Fruit fly (Drosophila melanogaster) whole organism, wandering third instar larva: ENCODE results near the gene nkd.

Experiments used
- Abd-B ChIP-seq: fragments of >200 bp; optimal IDR thresholded peaks from 2 replicates; lab custom pipeline; 2017; ENCODE audit warnings: missing biosample characterization, missing genetic modification characterization
- CG32264 ChIP-seq: fragments of 200-800 bp; sonication (Bioruptor generic); optimal IDR thresholded peaks from 2 replicates; lab custom pipeline; 2016; ENCODE audit warnings: missing biosample characterization, missing genetic modification characterization
- CrebA ChIP-seq: fragments of 200-800 bp; sonication (Bioruptor generic); optimal IDR thresholded peaks from 2 replicates; lab custom pipeline; 2016; ENCODE audit warnings: missing biosample characterization, mild to moderate bottlenecking, missing genetic modification characterization, borderline replicate concordance
- Dfd ChIP-seq: fragments of >200 bp; optimal IDR thresholded peaks from 2 replicates; lab custom pipeline; 2017; ENCODE audit warnings: missing biosample characterization, missing genetic modification characterization
- Dif ChIP-seq: fragments of 200-275, 200-300 bp; sonication (Bioruptor generic); optimal IDR thresholded peaks from 2 replicates; lab custom pipeline; 2018; ENCODE audit warnings: missing biosample characterization, missing genetic modification characterization; ENCODE audit not compliant: partially characterized antibody
- GATAd ChIP-seq: sonication (Bioruptor generic); optimal IDR thresholded peaks from 2 replicates; lab custom pipeline; 2016; ENCODE audit warnings: missing biosample characterization, missing genetic modification characterization
- HLH106 ChIP-seq: fragments of 200-800 bp; optimal IDR thresholded peaks from 3 replicates; lab custom pipeline; 2019; ENCODE audit warnings: missing biosample characterization, mild to moderate bottlenecking, missing genetic modification characterization, moderate library complexity
- Hnf4 ChIP-seq: fragments of 200-800 bp; sonication (Bioruptor generic); optimal IDR thresholded peaks from 2 replicates; lab custom pipeline; 2016; ENCODE audit warnings: missing biosample characterization, mild to moderate bottlenecking, missing genetic modification characterization
- Hr78 ChIP-seq: fragments of >200 bp; optimal IDR thresholded peaks from 2 replicates; lab custom pipeline; 2017; ENCODE audit warnings: missing biosample characterization, missing genetic modification characterization
- Hr83 ChIP-seq: fragments of 200-300 bp; sonication (Bioruptor generic); optimal IDR thresholded peaks from 2 replicates; lab custom pipeline; 2016; ENCODE audit warnings: missing biosample characterization, mild to moderate bottlenecking, missing genetic modification characterization, moderate library complexity; ENCODE audit not compliant: poor library complexity, severe bottlenecking
- Jra ChIP-seq: sonication (Bioruptor generic); optimal IDR thresholded peaks from 2 replicates; lab custom pipeline; 2016; ENCODE audit warnings: missing biosample characterization, missing genetic modification characterization
- Mio ChIP-seq: sonication (Bioruptor generic); optimal IDR thresholded peaks from 2 replicates; lab custom pipeline; 2016; ENCODE audit warnings: missing biosample characterization, missing genetic modification characterization
- Myc ChIP-seq: fragments of >200 bp; optimal IDR thresholded peaks from 2 replicates; lab custom pipeline; 2017
- N ChIP-seq: fragments of >200 bp; optimal IDR thresholded peaks from 2 replicates; lab custom pipeline; 2018; ENCODE audit warnings: missing biosample characterization, missing external identifiers, missing genetic modification characterization
- OdsH ChIP-seq: fragments of 200-800 bp; sonication (Bioruptor generic); optimal IDR thresholded peaks from 2 replicates; lab custom pipeline; 2016; ENCODE audit warnings: missing biosample characterization, mild to moderate bottlenecking, missing genetic modification characterization
- Sp1 ChIP-seq: fragments of 200-800 bp; sonication (Bioruptor generic); optimal IDR thresholded peaks from 3 replicates; lab custom pipeline; 2019; ENCODE audit warnings: missing biosample characterization, mild to moderate bottlenecking, missing genetic modification characterization, moderate library complexity
- Vsx2 ChIP-seq: fragments of 200-300, 225-300 bp; sonication (Bioruptor generic); optimal IDR thresholded peaks from 2 replicates; lab custom pipeline; 2018; ENCODE audit warnings: missing biosample characterization, missing genetic modification characterization; ENCODE audit not compliant: partially characterized antibody
- br ChIP-seq: fragments of 200-800 bp; sonication (Bioruptor generic); optimal IDR thresholded peaks from 2 replicates; lab custom pipeline; 2016; ENCODE audit warnings: missing biosample characterization, missing genetic modification characterization
- brk ChIP-seq: fragments of 200-800 bp; sonication (Bioruptor generic); optimal IDR thresholded peaks from 2 replicates; lab custom pipeline; 2016; ENCODE audit warnings: missing biosample characterization, mild to moderate bottlenecking, missing genetic modification characterization
- dl ChIP-seq, 2 experiments: fragments of 175-275, 200-275 bp in 1 of 2; fragments of 200-275 bp in 1 of 2; sonication (Bioruptor generic); optimal IDR thresholded peaks; lab custom pipeline; 2018; ENCODE audit warnings: mild to moderate bottlenecking in 2 of 2, missing biosample characterization in 2 of 2, missing genetic modification characterization in 2 of 2, moderate library complexity in 2 of 2; ENCODE audit not compliant: partially characterized antibody in 2 of 2, insufficient read depth in 1 of 2
- dmrt93B ChIP-seq: fragments of 200-800 bp; sonication (Bioruptor generic); optimal IDR thresholded peaks from 2 replicates; lab custom pipeline; 2018; ENCODE audit warnings: missing biosample characterization, mild to moderate bottlenecking, missing genetic modification characterization
- dsf ChIP-seq: sonication (Bioruptor generic); optimal IDR thresholded peaks from 2 replicates; lab custom pipeline; 2016; ENCODE audit warnings: missing biosample characterization, missing genetic modification characterization, borderline replicate concordance
- ey ChIP-seq: fragments of 200-800 bp; sonication (Bioruptor generic); optimal IDR thresholded peaks from 2 replicates; lab custom pipeline; 2016; ENCODE audit warnings: missing biosample characterization, missing genetic modification characterization
- foxo ChIP-seq, 2 experiments: fragments of 200-800 bp; sonication (Bioruptor generic); optimal IDR thresholded peaks; 2 replicates in 1 of 2; 3 replicates in 1 of 2; lab custom pipeline; 2016 to 2017; ENCODE audit warnings: missing biosample characterization in 2 of 2, missing genetic modification characterization in 2 of 2
- fru ChIP-seq: fragments of 200-800 bp; sonication (Bioruptor generic); optimal IDR thresholded peaks from 3 replicates; lab custom pipeline; 2016; ENCODE audit warnings: missing biosample characterization, mild to moderate bottlenecking, missing genetic modification characterization
- h ChIP-seq: fragments of 200-800 bp; sonication (Bioruptor generic); optimal IDR thresholded peaks from 3 replicates; lab custom pipeline; 2016; ENCODE audit warnings: missing biosample characterization, mild to moderate bottlenecking, missing genetic modification characterization
- jim ChIP-seq: fragments of 175-275, 200-325 bp; sonication (Bioruptor generic); optimal IDR thresholded peaks from 2 replicates; lab custom pipeline; 2016; ENCODE audit warnings: missing biosample characterization, mild to moderate bottlenecking, missing genetic modification characterization
- lola ChIP-seq: fragments of >200 bp; optimal IDR thresholded peaks from 2 replicates; lab custom pipeline; 2017; ENCODE audit warnings: missing biosample characterization, missing genetic modification characterization
- psq ChIP-seq: fragments of 200-800 bp; sonication (Bioruptor generic); optimal IDR thresholded peaks from 3 replicates; lab custom pipeline; 2017; ENCODE audit warnings: missing biosample characterization, mild to moderate bottlenecking, missing genetic modification characterization, moderate library complexity
- rgr ChIP-seq: fragments of 200-800 bp; sonication (Bioruptor generic); optimal IDR thresholded peaks from 3 replicates; lab custom pipeline; 2016; ENCODE audit warnings: missing biosample characterization, mild to moderate bottlenecking, missing genetic modification characterization
- sage ChIP-seq: fragments of 200-800 bp; sonication (Bioruptor generic); optimal IDR thresholded peaks from 2 replicates; lab custom pipeline; 2016; ENCODE audit warnings: missing biosample characterization, mild to moderate bottlenecking, missing genetic modification characterization
- sv ChIP-seq: fragments of 200-800 bp; sonication (Bioruptor generic); optimal IDR thresholded peaks from 3 replicates; lab custom pipeline; 2016; ENCODE audit warnings: missing biosample characterization, missing genetic modification characterization
- tai ChIP-seq: sonication (Bioruptor generic); optimal IDR thresholded peaks from 2 replicates; lab custom pipeline; 2016; ENCODE audit warnings: missing biosample characterization, missing genetic modification characterization
- usp ChIP-seq: fragments of >200 bp; optimal IDR thresholded peaks from 2 replicates; lab custom pipeline; 2017; ENCODE audit warnings: missing biosample characterization, missing genetic modification characterization
- woc ChIP-seq: sonication (Bioruptor generic); optimal IDR thresholded peaks from 2 replicates; lab custom pipeline; 2016; ENCODE audit warnings: missing biosample characterization, mild to moderate bottlenecking, missing genetic modification characterization

nkd gene

DNA sequence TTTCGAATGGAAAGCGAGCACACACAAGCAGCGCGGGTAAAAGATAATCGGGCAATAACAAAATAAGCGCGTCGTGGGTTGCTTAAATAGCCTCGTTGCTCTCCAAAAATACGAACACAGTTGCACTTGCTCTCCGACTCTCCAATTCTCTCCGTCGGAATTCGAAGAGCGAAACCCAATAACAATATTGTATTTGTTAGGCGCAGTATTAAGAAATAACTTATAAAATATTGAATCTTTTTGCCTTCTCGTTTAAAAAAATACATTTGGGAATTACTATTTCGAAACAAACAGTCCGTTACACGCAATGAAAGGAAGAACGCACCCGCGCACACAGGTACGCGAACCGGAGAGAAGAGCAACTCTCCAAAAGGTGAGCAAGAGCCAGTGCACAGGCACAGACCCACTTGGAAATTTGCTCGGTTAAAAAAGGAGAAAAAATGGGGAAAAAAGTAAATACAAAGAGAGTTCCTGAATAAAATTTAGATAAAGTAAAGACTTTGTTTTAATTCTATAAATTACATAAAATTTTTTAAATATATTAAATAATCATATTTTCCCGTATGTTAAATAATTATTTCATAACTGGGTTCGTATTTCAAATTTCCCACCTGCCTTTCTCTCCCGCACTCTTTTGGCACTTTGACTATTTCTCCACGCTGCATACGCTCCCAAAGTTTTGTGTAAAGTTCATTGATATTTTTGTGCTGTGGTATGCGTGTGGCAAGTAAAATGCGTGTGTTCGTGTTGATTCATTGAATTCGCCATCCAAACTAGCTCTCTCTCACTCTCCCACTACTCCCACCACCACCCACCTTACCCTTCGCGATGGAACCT, 41.3 kb upstream of the nkd start, which contains the start of gene Mkp3 (continued):
- TF ChIP-seq jim (GFP tag; lab: Kevin White, UChicago) (no peak), Hr78 (GFP tag; lab: Kevin White, UChicago) (no peak), Hnf4 (GFP tag; lab: Kevin White, UChicago) (peak; percentile 66), Hr83 (peak; percentile 29), CrebA (GFP tag; lab: Kevin White, UChicago) (no peak)

DNA sequence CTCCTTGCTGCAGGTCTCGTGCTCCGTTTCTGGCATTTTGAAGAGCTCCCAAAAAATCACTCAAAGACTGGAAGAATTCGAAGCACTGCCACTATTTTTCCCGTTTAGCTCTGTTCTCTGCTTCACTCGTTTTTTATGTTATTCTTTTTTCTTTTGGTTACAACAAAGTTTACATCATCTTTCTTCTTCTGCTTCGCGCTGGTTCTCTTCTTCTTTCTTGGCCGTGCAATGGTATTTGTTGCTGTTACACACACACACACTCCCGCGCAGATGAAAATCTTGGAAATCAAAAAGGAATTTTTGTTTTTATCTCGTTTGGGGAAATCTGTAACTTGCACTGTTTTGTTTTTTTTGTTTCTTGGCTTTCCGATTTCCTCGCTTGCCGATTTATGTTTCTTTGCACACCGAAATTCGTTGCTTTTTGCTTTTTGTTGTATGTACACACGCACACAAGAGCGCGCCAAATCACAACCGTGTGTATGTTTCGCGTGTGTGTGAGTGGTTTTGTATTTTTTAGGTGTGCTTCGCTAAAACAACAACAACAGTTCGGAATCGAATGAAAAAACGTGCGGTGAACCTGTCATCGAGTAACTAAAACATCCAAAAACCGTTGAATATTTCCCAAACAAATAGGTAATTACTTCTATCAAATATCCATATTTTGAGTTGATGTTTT, 40.6 kb upstream of the nkd start:
- TF ChIP-seq psq (peak; percentile 67), dl (GFP tag; optimal IDR thresholded peaks at IDR 0.05; lab: Kevin White, UChicago; ENCODE audit: insufficient read depth in 1 of 2, partially characterized antibody in 2 of 2) (no peak), OdsH (GFP tag; lab: Kevin White, UChicago) (peak; percentile 4), jim (GFP tag; lab: Kevin White, UChicago) (no peak), Jra (GFP tag; lab: Kevin White, UChicago) (no peak), tai (GFP tag; lab: Kevin White, UChicago) (peak; percentile 53), rgr (GFP tag; lab: Kevin White, UChicago) (no peak), Hr78 (GFP tag; lab: Kevin White, UChicago) (no peak), foxo (GFP tag; optimal IDR thresholded peaks at IDR 0.05; lab: Kevin White, UChicago) (no peak), CG32264 (GFP tag; lab: Kevin White, UChicago) (no peak), Hr83 (no peak), br (GFP tag; lab: Kevin White, UChicago) (peak; percentile 13), brk (GFP tag; lab: Kevin White, UChicago) (no peak), GATAd (GFP tag; lab: Kevin White, UChicago) (no peak), dmrt93B (GFP tag; lab: Kevin White, UChicago) (no peak), Sp1 (GFP tag; lab: Kevin White, UChicago) (no peak), sv (no peak), N (GFP tag; lab: Kevin White, UChicago) (no peak), h (GFP tag; lab: Kevin White, UChicago) (peak; percentile 26), Abd-B (GFP tag; lab: Kevin White, UChicago) (no peak), lola (no peak), Myc (no peak), Dif (GFP tag; lab: Kevin White, UChicago) (no peak), Hnf4 (GFP tag; lab: Kevin White, UChicago) (no peak), ey (GFP tag; lab: Kevin White, UChicago) (no peak), fru (GFP tag; lab: Kevin White, UChicago) (no peak), dsf (GFP tag; lab: Kevin White, UChicago) (no peak), Vsx2 (no peak), woc (GFP tag; lab: Kevin White, UChicago) (no peak), Mio (GFP tag; lab: Kevin White, UChicago) (no peak), Dfd (GFP tag; lab: Kevin White, UChicago) (no peak)

DNA sequence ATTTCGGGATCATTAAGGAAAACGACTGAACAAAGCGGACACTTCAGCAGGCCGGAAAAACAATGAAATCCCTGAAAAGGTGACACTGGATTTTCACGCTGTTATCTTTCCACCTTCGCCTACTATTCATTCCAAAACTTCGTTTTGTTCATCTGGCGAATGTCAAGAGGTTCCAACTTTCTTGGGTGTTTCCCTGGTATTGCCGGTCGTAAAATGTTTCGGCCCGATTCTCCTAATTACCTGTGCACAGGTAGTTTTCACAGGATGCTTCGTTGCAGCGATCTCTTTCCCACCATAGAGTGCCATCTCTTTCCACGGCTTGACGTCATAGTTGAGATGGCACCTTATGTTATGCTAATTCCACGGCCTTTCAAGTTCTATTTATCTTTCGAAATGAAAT, 37.9 kb upstream of the nkd start:
- TF ChIP-seq sage (GFP tag; lab: Kevin White, UChicago) (no peak), fru (GFP tag; lab: Kevin White, UChicago) (no peak), N (GFP tag; lab: Kevin White, UChicago) (no peak), Dif (GFP tag; lab: Kevin White, UChicago) (no peak), Hr78 (GFP tag; lab: Kevin White, UChicago) (no peak), foxo (GFP tag; optimal IDR thresholded peaks at IDR 0.05; lab: Kevin White, UChicago) (no peak), CrebA (GFP tag; lab: Kevin White, UChicago) (no peak), jim (GFP tag; lab: Kevin White, UChicago) (no peak), GATAd (GFP tag; lab: Kevin White, UChicago) (no peak), CG32264 (GFP tag; lab: Kevin White, UChicago) (no peak), sv (no peak), dl (GFP tag; optimal IDR thresholded peaks at IDR 0.05; lab: Kevin White, UChicago; ENCODE audit: insufficient read depth in 1 of 2, partially characterized antibody in 2 of 2) (no peak), Sp1 (GFP tag; lab: Kevin White, UChicago) (no peak), Vsx2 (no peak), dsf (GFP tag; lab: Kevin White, UChicago) (no peak), usp (GFP tag; lab: Kevin White, UChicago) (no peak), Jra (GFP tag; lab: Kevin White, UChicago) (no peak), HLH106 (tag; lab: Kevin White, UChicago) (no peak)
